Fruit fly (Drosophila melanogaster) whole organism: ENCODE measurements around the gene CG15263.

Experiments used
- CG8478 ChIP-seq: fragments of >200 bp; optimal IDR thresholded peaks from 2 replicates; lab custom pipeline; 2018; ENCODE audit warnings: inconsistent platforms
- Dll ChIP-seq: fragments of >200 bp; optimal IDR thresholded peaks from 2 replicates; lab custom pipeline; 2017
- pan ChIP-seq: fragments of >200 bp; optimal IDR thresholded peaks from 2 replicates; lab custom pipeline; 2017

dm6 chr2L:15243413-15243812, 41.4 kb upstream of the CG15263 start:
- TF ChIP-seq Dll (lab: Kevin White, UChicago) = no peak
- no peak for TF ChIP-seq pan (lab: Kevin White, UChicago)
- TF ChIP-seq CG8478 = no peak
